Fruit fly (Drosophila melanogaster) whole organism, wandering third instar larva: ENCODE data around the gene Zn72D.

Experiments used
- Dfd ChIP-seq: fragments of >200 bp; optimal IDR thresholded peaks from 2 replicates; lab custom pipeline; 2017; ENCODE audit warnings: missing biosample characterization, missing genetic modification characterization
- OdsH ChIP-seq: fragments of 200-800 bp; sonication (Bioruptor generic); optimal IDR thresholded peaks from 2 replicates; lab custom pipeline; 2016; ENCODE audit warnings: missing biosample characterization, mild to moderate bottlenecking, missing genetic modification characterization
- Sp1 ChIP-seq: fragments of 200-800 bp; sonication (Bioruptor generic); optimal IDR thresholded peaks from 3 replicates; lab custom pipeline; 2019; ENCODE audit warnings: missing biosample characterization, mild to moderate bottlenecking, missing genetic modification characterization, moderate library complexity
- h ChIP-seq: fragments of 200-800 bp; sonication (Bioruptor generic); optimal IDR thresholded peaks from 3 replicates; lab custom pipeline; 2016; ENCODE audit warnings: missing biosample characterization, mild to moderate bottlenecking, missing genetic modification characterization
- lola ChIP-seq: fragments of >200 bp; optimal IDR thresholded peaks from 2 replicates; lab custom pipeline; 2017; ENCODE audit warnings: missing biosample characterization, missing genetic modification characterization
- woc ChIP-seq: sonication (Bioruptor generic); optimal IDR thresholded peaks from 2 replicates; lab custom pipeline; 2016; ENCODE audit warnings: missing biosample characterization, mild to moderate bottlenecking, missing genetic modification characterization

DNA sequence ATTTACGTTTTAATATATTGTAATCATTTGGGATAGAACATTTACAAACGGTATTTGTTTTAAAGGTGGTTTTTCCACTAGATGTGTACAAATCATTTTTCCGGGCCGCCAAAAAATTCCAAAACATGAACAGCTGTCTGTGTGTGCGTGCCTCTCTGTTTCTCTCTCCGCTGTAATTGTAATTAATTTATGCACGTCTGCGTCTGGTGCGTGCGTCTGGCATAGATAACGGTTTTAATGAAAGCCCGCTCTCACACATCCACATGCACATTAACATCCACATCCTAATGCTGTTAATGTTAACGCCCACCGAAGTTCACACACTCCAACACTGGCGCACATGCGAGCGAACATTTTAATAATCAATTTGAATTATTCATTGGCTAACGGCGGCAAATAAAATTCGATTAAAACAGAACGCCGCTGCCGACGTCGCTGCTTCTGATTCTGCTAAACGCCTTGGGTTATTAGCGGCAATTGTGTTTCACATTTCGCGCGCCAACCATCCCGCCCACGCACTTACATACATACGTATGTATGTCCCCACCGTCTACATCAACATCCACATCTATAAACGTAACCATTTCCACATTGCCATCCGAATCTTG, 33.6 kb upstream of the Zn72D start:
- TF ChIP-seq lola (GFP tag; lab: Kevin White, UChicago): no peak
- no peak for TF ChIP-seq woc (GFP tag; lab: Kevin White, UChicago)
- no peak for TF ChIP-seq OdsH (GFP tag; lab: Kevin White, UChicago)
- no peak for TF ChIP-seq Sp1
- TF ChIP-seq h: no peak
- TF ChIP-seq Dfd (GFP tag; lab: Kevin White, UChicago): no peak
